Fruit fly (Drosophila melanogaster) whole organism, embryonic: Measurements from ENCODE around the gene CG31549.

Experiments
- Bteb2 ChIP-seq: fragments of 200-800 bp; sonication (Bioruptor generic); optimal IDR thresholded peaks from 2 replicates; lab custom pipeline; 2016; ENCODE audit warnings: missing biosample characterization, missing genetic modification characterization
- CG10565 ChIP-seq: fragments of 200-800 bp; sonication (Bioruptor generic); optimal IDR thresholded peaks from 3 replicates; lab custom pipeline; 2016; ENCODE audit warnings: missing biosample characterization, mild to moderate bottlenecking, missing genetic modification characterization
- CG14965 ChIP-seq: fragments of 200-800 bp; sonication (Bioruptor generic); optimal IDR thresholded peaks from 2 replicates; lab custom pipeline; 2016; ENCODE audit warnings: missing biosample characterization, missing genetic modification characterization, borderline replicate concordance
- CG15514 ChIP-seq: fragments of 200-800 bp; sonication (Bioruptor generic); optimal IDR thresholded peaks from 3 replicates; lab custom pipeline; 2017; ENCODE audit warnings: missing biosample characterization, missing genetic modification characterization, mild to moderate bottlenecking, moderate library complexity, missing genetic modification reagents
- CG17612 ChIP-seq: fragments of 200-800 bp; sonication (Bioruptor generic); IDR thresholded peaks from 2 replicates; pipeline ENCODE4 v1.3.6; 2022; ENCODE audit warnings: missing biosample characterization, missing genetic modification characterization
- CG18764 ChIP-seq: fragments of 200-800 bp; sonication (Bioruptor generic); optimal IDR thresholded peaks from 3 replicates; lab custom pipeline; 2016; ENCODE audit warnings: missing biosample characterization, missing genetic modification characterization
- CG4404 ChIP-seq: fragments of 200-800 bp; sonication (Bioruptor generic); IDR thresholded peaks from 2 replicates; pipeline ENCODE4 v1.3.6; 2022; ENCODE audit warnings: missing biosample characterization, missing genetic modification characterization
- CG4820 ChIP-seq: fragments of 200-800 bp; sonication (Bioruptor generic); optimal IDR thresholded peaks from 3 replicates; lab custom pipeline; 2016; ENCODE audit warnings: missing biosample characterization, missing genetic modification characterization
- CG6254 ChIP-seq: fragments of 200-800 bp; sonication (Bioruptor generic); optimal IDR thresholded peaks from 3 replicates; lab custom pipeline; 2017; ENCODE audit warnings: mild to moderate bottlenecking, missing biosample characterization, missing genetic modification reagents, missing genetic modification characterization
- CG6813 ChIP-seq: fragments of 200-800 bp; sonication (Bioruptor generic); optimal IDR thresholded peaks from 2 replicates; lab custom pipeline; 2017; ENCODE audit warnings: missing biosample characterization, missing genetic modification characterization, mild to moderate bottlenecking, moderate library complexity, missing genetic modification reagents
- CG7786 ChIP-seq: fragments of 200-800 bp; sonication (Bioruptor generic); optimal IDR thresholded peaks from 2 replicates; lab custom pipeline; 2016; ENCODE audit warnings: missing biosample characterization, missing genetic modification characterization
- CG7928 ChIP-seq: fragments of 200-800 bp; sonication (Bioruptor generic); optimal IDR thresholded peaks from 2 replicates; lab custom pipeline; 2017; ENCODE audit warnings: missing biosample characterization, mild to moderate bottlenecking, missing genetic modification characterization
- Dll ChIP-seq: fragments of 200-800 bp; sonication (Bioruptor generic); IDR thresholded peaks from 4 replicates; pipeline ENCODE4 v1.3.6; 2022; ENCODE audit warnings: missing biosample characterization, missing genetic modification characterization; ENCODE audit not compliant: partially characterized antibody
- Doc2 ChIP-seq: fragments of 200-800 bp; sonication (Bioruptor generic); IDR thresholded peaks from 2 replicates; pipeline ENCODE4 v1.3.6; 2022; ENCODE audit warnings: missing biosample characterization, missing genetic modification characterization
- Hr39 ChIP-seq: fragments of >200 bp; optimal IDR thresholded peaks from 2 replicates; lab custom pipeline; 2017
- NC2α ChIP-seq: fragments of 200-800 bp; sonication (Bioruptor generic); optimal IDR thresholded peaks from 2 replicates; lab custom pipeline; 2016; ENCODE audit warnings: missing biosample characterization, missing genetic modification characterization
- NfI ChIP-seq: fragments of 200-800 bp; sonication (Bioruptor generic); optimal IDR thresholded peaks from 3 replicates; lab custom pipeline; 2018; ENCODE audit warnings: missing biosample characterization, mild to moderate bottlenecking, missing genetic modification characterization, moderate library complexity
- Pdp1 ChIP-seq, 2 experiments: fragments of 200-800 bp; sonication (Bioruptor generic); optimal IDR thresholded peaks; 3 replicates each; lab custom pipeline; 2016; ENCODE audit warnings: missing biosample characterization in 2 of 2, missing genetic modification characterization in 2 of 2, mild to moderate bottlenecking in 1 of 2, moderate library complexity in 1 of 2
- Side ChIP-seq: fragments of 200-800 bp; sonication (Bioruptor generic); optimal IDR thresholded peaks from 2 replicates; lab custom pipeline; 2016; ENCODE audit warnings: missing biosample characterization, missing genetic modification characterization
- Trl ChIP-seq, 3 experiments: fragments of >200 bp in 2 of 3; fragments of 200-800 bp in 1 of 3; sonication (Bioruptor generic) in 1 of 3; optimal IDR thresholded peaks; 2 replicates in 1 of 3; 3 replicates in 2 of 3; lab custom pipeline; 2016 to 2017; ENCODE audit warnings: missing biosample characterization in 1 of 3, missing genetic modification characterization in 1 of 3
- Usf ChIP-seq: fragments of 200-800 bp; sonication (Bioruptor generic); optimal IDR thresholded peaks from 2 replicates; lab custom pipeline; 2017; ENCODE audit warnings: missing genotype, missing biosample characterization, missing genetic modification characterization
- bbx ChIP-seq: fragments of 200-800 bp; sonication (Bioruptor generic); IDR thresholded peaks from 2 replicates; pipeline ENCODE4 v1.3.6; 2022; ENCODE audit warnings: missing biosample characterization, missing genetic modification characterization; ENCODE audit not compliant: partially characterized antibody
- bsh ChIP-seq, 2 experiments: fragments of 200-800 bp; sonication (Bioruptor generic); optimal IDR thresholded peaks; 2 replicates each; lab custom pipeline; 2017 to 2018; ENCODE audit warnings: mild to moderate bottlenecking in 2 of 2, missing biosample characterization in 2 of 2, missing genetic modification characterization in 2 of 2, moderate library complexity in 1 of 2
- cad ChIP-seq: fragments of >200 bp; optimal IDR thresholded peaks from 2 replicates; lab custom pipeline; 2017; ENCODE audit warnings: missing biosample characterization, missing genetic modification characterization
- cg ChIP-seq: fragments of 200-800 bp; sonication (Bioruptor generic); optimal IDR thresholded peaks from 3 replicates; lab custom pipeline; 2019; ENCODE audit warnings: missing biosample characterization, mild to moderate bottlenecking, missing genetic modification characterization, moderate library complexity
- crol ChIP-seq: fragments of 200-800 bp; sonication (Bioruptor generic); IDR thresholded peaks from 2 replicates; pipeline ENCODE4 v1.3.6; 2022; ENCODE audit warnings: missing biosample characterization, missing genetic modification characterization
- esg ChIP-seq: fragments of 200-800 bp; sonication (Bioruptor generic); conservative IDR thresholded peaks from 2 replicates; pipeline ENCODE4 v1.3.6; 2022; ENCODE audit warnings: missing biosample characterization, missing genetic modification characterization
- exex ChIP-seq: fragments of 200-800 bp; sonication (Bioruptor generic); optimal IDR thresholded peaks from 4 replicates; lab custom pipeline; 2018; ENCODE audit warnings: missing biosample characterization, mild to moderate bottlenecking, missing genetic modification characterization, moderate library complexity
- fu2 ChIP-seq: fragments of 200-800 bp; sonication (Bioruptor generic); optimal IDR thresholded peaks from 2 replicates; lab custom pipeline; 2016; ENCODE audit warnings: missing biosample characterization, missing genetic modification characterization
- gcm2 ChIP-seq: fragments of 200-800 bp; sonication (Bioruptor generic); optimal IDR thresholded peaks from 2 replicates; lab custom pipeline; 2016; ENCODE audit warnings: missing biosample characterization, missing genetic modification characterization
- grn ChIP-seq: fragments of 200-800 bp; sonication (Bioruptor generic); optimal IDR thresholded peaks from 3 replicates; lab custom pipeline; 2017; ENCODE audit warnings: missing biosample characterization, missing genetic modification characterization
- jigr1 ChIP-seq: fragments of 200-800 bp; sonication (Bioruptor generic); IDR thresholded peaks from 3 replicates; pipeline ENCODE4 v1.3.6; 2022; ENCODE audit warnings: missing biosample characterization, missing genetic modification characterization
- jing ChIP-seq: fragments of 200-800 bp; sonication (Bioruptor generic); optimal IDR thresholded peaks from 2 replicates; lab custom pipeline; 2018; ENCODE audit warnings: missing biosample characterization, mild to moderate bottlenecking, missing genetic modification characterization
- lbe ChIP-seq: fragments of 200-800 bp; sonication (Bioruptor generic); optimal IDR thresholded peaks from 2 replicates; lab custom pipeline; 2016; ENCODE audit warnings: missing biosample characterization, mild to moderate bottlenecking, missing genetic modification characterization
- lmd ChIP-seq: fragments of 200-800 bp; sonication (Bioruptor generic); IDR thresholded peaks from 2 replicates; pipeline ENCODE4 v1.3.6; 2022; ENCODE audit warnings: missing biosample characterization, missing genetic modification characterization
- mirr ChIP-seq: fragments of 200-800 bp; sonication (Bioruptor generic); optimal IDR thresholded peaks from 3 replicates; lab custom pipeline; 2018; ENCODE audit warnings: missing biosample characterization, mild to moderate bottlenecking, missing genetic modification characterization
- nerfin-1 ChIP-seq: fragments of 200-800 bp; sonication (Bioruptor generic); optimal IDR thresholded peaks from 3 replicates; lab custom pipeline; 2019; ENCODE audit warnings: missing biosample characterization, mild to moderate bottlenecking, missing genetic modification characterization, moderate library complexity
- salm ChIP-seq: fragments of 200-800 bp; sonication (Bioruptor generic); optimal IDR thresholded peaks from 2 replicates; lab custom pipeline; 2018; ENCODE audit warnings: missing biosample characterization, mild to moderate bottlenecking, missing genetic modification characterization
- schlank ChIP-seq: fragments of 200-800 bp; sonication (Bioruptor generic); optimal IDR thresholded peaks from 2 replicates; lab custom pipeline; 2018; ENCODE audit warnings: missing biosample characterization, mild to moderate bottlenecking, missing genetic modification characterization
- sd ChIP-seq: fragments of 200-800 bp; sonication (Bioruptor generic); optimal IDR thresholded peaks from 3 replicates; lab custom pipeline; 2018; ENCODE audit warnings: missing biosample characterization, mild to moderate bottlenecking, missing genetic modification characterization, moderate library complexity
- sens ChIP-seq: fragments of 200-800 bp; sonication (Bioruptor generic); peaks from one replicate; lab custom pipeline; 2016; ENCODE audit warnings: missing biosample characterization, missing genetic modification characterization
- sens-2 ChIP-seq: fragments of 200-800 bp; sonication (Bioruptor generic); IDR thresholded peaks from 2 replicates; pipeline ENCODE4 v1.3.6; 2022; ENCODE audit warnings: missing biosample characterization, missing genetic modification characterization
- so ChIP-seq: fragments of 200-800 bp; sonication (Bioruptor generic); IDR thresholded peaks from 3 replicates; pipeline ENCODE4 v1.3.6; 2022; ENCODE audit warnings: missing biosample characterization, missing genetic modification characterization
- sug ChIP-seq: fragments of 200-800 bp; optimal IDR thresholded peaks from 2 replicates; lab custom pipeline; 2019; ENCODE audit warnings: missing biosample characterization, mild to moderate bottlenecking, missing genetic modification characterization, moderate library complexity
- tap ChIP-seq: fragments of 200-800 bp; optimal IDR thresholded peaks from 3 replicates; lab custom pipeline; 2019; ENCODE audit warnings: missing biosample characterization, mild to moderate bottlenecking, missing genetic modification characterization, moderate library complexity
- tll ChIP-seq, 2 experiments: fragments of 200-800 bp in 1 of 2; fragments of >200 bp in 1 of 2; sonication (Bioruptor generic) in 1 of 2; optimal IDR thresholded peaks; 2 replicates each; lab custom pipeline; 2017 to 2019; ENCODE audit warnings: missing biosample characterization in 2 of 2, missing genetic modification characterization in 2 of 2, mild to moderate bottlenecking in 1 of 2, moderate library complexity in 1 of 2
- twi ChIP-seq: fragments of 200-800 bp; optimal IDR thresholded peaks from 2 replicates; lab custom pipeline; 2019; ENCODE audit warnings: missing biosample characterization, mild to moderate bottlenecking, missing genetic modification characterization, moderate library complexity
- zen ChIP-seq: fragments of 200-800 bp; sonication (Bioruptor generic); optimal IDR thresholded peaks from 3 replicates; lab custom pipeline; 2018; ENCODE audit warnings: missing biosample characterization, mild to moderate bottlenecking, missing genetic modification characterization, moderate library complexity
- zf30C ChIP-seq: fragments of 200-800 bp; sonication (Bioruptor generic); optimal IDR thresholded peaks from 3 replicates; lab custom pipeline; 2018; ENCODE audit warnings: missing biosample characterization, mild to moderate bottlenecking, missing genetic modification characterization

The CG31549 gene

DNA sequence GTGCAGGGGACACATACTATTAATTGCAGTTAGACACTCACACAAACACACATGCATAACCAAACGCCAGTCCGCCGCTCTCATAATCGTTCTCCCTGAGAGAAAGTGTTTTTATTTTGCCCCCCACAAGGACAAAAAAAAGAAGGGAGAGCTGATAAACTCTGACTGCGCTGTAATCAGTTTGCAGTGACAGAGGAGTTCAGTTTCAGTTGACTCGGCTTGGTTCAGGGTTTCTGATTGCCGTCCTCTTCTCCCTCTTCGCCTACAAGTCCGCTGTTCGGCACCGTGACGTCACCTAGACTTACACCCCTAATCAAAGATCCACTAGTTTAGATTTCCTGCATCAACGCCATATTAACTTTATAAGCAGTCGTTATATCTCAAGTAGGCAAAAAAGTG, 39.3 kb downstream of the CG31549 start:
- TF ChIP-seq CG4404 (GFP tag; lab: Robert Waterston, UW): no peak
- no peak for TF ChIP-seq CG15514 (GFP tag; lab: Kevin White, UChicago)
- no peak for TF ChIP-seq NC2α
- no peak for TF ChIP-seq CG7928 (GFP tag; lab: Kevin White, UChicago)
- TF ChIP-seq sens (GFP tag; lab: Kevin White, UChicago): peak; percentile 24
- TF ChIP-seq cg: peak; percentile 22
- TF ChIP-seq NfI (GFP tag; lab: Kevin White, UChicago): no peak
- TF ChIP-seq Pdp1 (GFP tag; optimal IDR thresholded peaks at IDR 0.05; lab: Kevin White, UChicago): peak in 1 of 2 experiments; percentile 41
- no peak for TF ChIP-seq tap (tag; lab: Kevin White, UChicago)
- no peak for TF ChIP-seq lmd (GFP tag; lab: Robert Waterston, UW)
- TF ChIP-seq jigr1 (GFP tag; lab: Robert Waterston, UW): no peak
- no peak for TF ChIP-seq salm
- TF ChIP-seq Hr39 (lab: Kevin White, UChicago): no peak
- no peak for TF ChIP-seq CG6813 (GFP tag; lab: Kevin White, UChicago)
- no peak for TF ChIP-seq CG10565
- no peak for TF ChIP-seq jing (GFP tag; lab: Kevin White, UChicago)
- peak; percentile 25 for TF ChIP-seq sug
- TF ChIP-seq zf30C (GFP tag; lab: Kevin White, UChicago): peak; percentile 35
- TF ChIP-seq Side (GFP tag; lab: Kevin White, UChicago): no peak
- no peak for TF ChIP-seq lbe (GFP tag; lab: Kevin White, UChicago)
- no peak for TF ChIP-seq cad (GFP tag; lab: Kevin White, UChicago)
- TF ChIP-seq Bteb2 (GFP tag; lab: Kevin White, UChicago): no peak
- TF ChIP-seq crol (GFP tag; lab: Robert Waterston, UW): peak; percentile 77
- no peak for TF ChIP-seq esg
- peak in 1 of 2 experiments; percentile 32 for TF ChIP-seq Trl (optimal IDR thresholded peaks at IDR 0.05; lab: Kevin White, UChicago)
- TF ChIP-seq Trl (GFP tag; optimal IDR thresholded peaks at IDR 0.05; lab: Kevin White, UChicago): no peak

DNA sequence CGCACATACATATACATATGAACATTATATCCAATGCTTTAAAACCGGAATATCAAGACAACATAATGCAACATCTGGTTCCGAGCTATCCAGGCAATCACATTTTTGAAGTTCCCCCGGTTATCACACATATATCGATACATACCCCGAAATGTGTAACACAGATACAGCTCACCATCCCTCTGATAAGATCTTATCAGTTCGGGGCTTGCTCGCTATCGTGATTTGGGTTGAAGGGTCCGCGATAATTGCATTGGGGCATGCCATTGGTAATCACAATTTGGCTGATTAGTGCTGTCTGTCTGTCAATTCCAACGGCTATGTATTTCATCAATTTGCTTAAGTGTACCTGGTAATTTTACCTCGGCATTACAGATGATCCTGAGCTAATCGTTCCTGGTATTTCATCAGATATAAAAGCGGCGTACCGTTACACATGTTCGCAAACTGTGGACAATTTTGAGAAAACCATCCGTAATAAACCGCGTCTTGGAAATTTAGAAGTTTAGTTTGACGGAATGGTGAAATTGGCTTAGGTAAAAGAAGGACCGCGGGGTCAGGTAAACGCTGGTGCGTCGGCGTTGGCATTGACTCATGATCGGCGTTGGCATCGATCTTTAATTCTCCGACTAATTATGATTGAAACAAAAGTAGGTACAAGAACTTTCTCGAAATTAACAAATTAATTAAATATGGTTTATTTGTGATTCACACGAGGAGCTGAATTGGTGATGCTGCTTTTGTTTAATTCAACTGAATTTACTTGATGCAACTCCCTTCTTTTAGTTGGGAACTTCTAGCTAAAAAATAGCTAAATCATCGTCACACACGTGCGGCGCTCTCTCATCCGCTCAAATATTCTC, 40.0 kb downstream of the CG31549 start:
- peak; percentile 27; the same call in 1 of the 2 replicates for TF ChIP-seq bbx (GFP tag; lab: Robert Waterston, UW)
- TF ChIP-seq exex (tag; lab: Kevin White, UChicago): peak; percentile 63
- TF ChIP-seq Dll: 0 out of 4 replicates have a peak, but pooled peaks have one; percentile 28
- TF ChIP-seq sens-2 (GFP tag; lab: Robert Waterston, UW): 0 out of 2 replicates have a peak, but pooled peaks have one; percentile 9
- TF ChIP-seq grn (GFP tag; lab: Kevin White, UChicago): peak; percentile 100
- no peak for TF ChIP-seq bsh (GFP tag; optimal IDR thresholded peaks at IDR 0.05; lab: Kevin White, UChicago)
- TF ChIP-seq nerfin-1: peak; percentile 5
- no peak for TF ChIP-seq CG17612 (GFP tag; lab: Robert Waterston, UW)
- peak; percentile 59 for TF ChIP-seq sd (tag; lab: Kevin White, UChicago)
- no peak for TF ChIP-seq CG18764 (GFP tag; lab: Kevin White, UChicago)
- peak; percentile 79 for TF ChIP-seq mirr (GFP tag; lab: Kevin White, UChicago)
- no peak for TF ChIP-seq CG4820
- no peak for TF ChIP-seq fu2 (GFP tag; lab: Kevin White, UChicago)
- no peak for TF ChIP-seq schlank (tag; lab: Kevin White, UChicago)
- TF ChIP-seq Usf (GFP tag; lab: Kevin White, UChicago): no peak
- TF ChIP-seq Doc2 (GFP tag; lab: Robert Waterston, UW): no peak
- TF ChIP-seq twi (tag; lab: Kevin White, UChicago): peak; percentile 74
- TF ChIP-seq CG6254 (GFP tag; lab: Kevin White, UChicago): no peak
- peak in 1 of 2 experiments; percentile 14 for TF ChIP-seq tll (GFP tag; optimal IDR thresholded peaks at IDR 0.05; lab: Kevin White, UChicago)
- no peak for TF ChIP-seq CG7786 (GFP tag; lab: Kevin White, UChicago)
- TF ChIP-seq gcm2 (GFP tag; lab: Kevin White, UChicago): peak; percentile 58
- no peak for TF ChIP-seq so (GFP tag; lab: Robert Waterston, UW)
- TF ChIP-seq zen: peak; percentile 76
- no peak for TF ChIP-seq CG14965
